Fruit fly (Drosophila melanogaster) whole organism, embryonic: Measurements from ENCODE around the gene CG6602.

ENCODE experiments used
- B-H2 ChIP-seq: fragments of 200-800 bp; sonication (Bioruptor generic); optimal IDR thresholded peaks from 2 replicates; lab custom pipeline; 2018; ENCODE audit warnings: missing biosample characterization, mild to moderate bottlenecking, missing genetic modification characterization
- CG10267 ChIP-seq: fragments of 200-800 bp; sonication (Bioruptor generic); optimal IDR thresholded peaks from 2 replicates; lab custom pipeline; 2018; ENCODE audit warnings: missing biosample characterization, mild to moderate bottlenecking, missing genetic modification characterization, moderate library complexity
- CG11695 ChIP-seq: fragments of 200-800 bp; sonication (Bioruptor generic); IDR thresholded peaks from 3 replicates; pipeline ENCODE4 v1.3.6; 2022; ENCODE audit warnings: missing biosample characterization, missing genetic modification characterization
- CG12155 ChIP-seq: fragments of 200-800 bp; sonication (Bioruptor generic); optimal IDR thresholded peaks from 3 replicates; lab custom pipeline; 2016; ENCODE audit warnings: missing biosample characterization, missing genetic modification characterization
- CG12299 ChIP-seq: fragments of 200-800 bp; sonication (Bioruptor generic); optimal IDR thresholded peaks from 2 replicates; lab custom pipeline; 2018; ENCODE audit warnings: missing biosample characterization, mild to moderate bottlenecking, missing genetic modification characterization
- CG14014 ChIP-seq: fragments of 200-800 bp; sonication (Bioruptor generic); IDR thresholded peaks from 2 replicates; pipeline ENCODE4 v1.3.6; 2022; ENCODE audit warnings: missing biosample characterization, missing genetic modification characterization
- CG14965 ChIP-seq: fragments of 200-800 bp; sonication (Bioruptor generic); optimal IDR thresholded peaks from 2 replicates; lab custom pipeline; 2016; ENCODE audit warnings: missing biosample characterization, missing genetic modification characterization, borderline replicate concordance
- CG16813 ChIP-seq: fragments of 200-800 bp; sonication (Bioruptor generic); IDR thresholded peaks from 3 replicates; pipeline ENCODE4 v1.3.6; 2022; ENCODE audit warnings: missing biosample characterization, missing genetic modification characterization; ENCODE audit not compliant: partially characterized antibody
- CG17361 ChIP-seq: fragments of 200-800 bp; sonication (Bioruptor generic); IDR thresholded peaks from 3 replicates; pipeline ENCODE4 v1.3.6; 2022; ENCODE audit warnings: missing biosample characterization, missing genetic modification characterization
- CG17829 ChIP-seq: fragments of 200-800 bp; optimal IDR thresholded peaks from 2 replicates; lab custom pipeline; 2019; ENCODE audit warnings: missing biosample characterization, mild to moderate bottlenecking, missing genetic modification characterization, moderate library complexity
- CG2199 ChIP-seq: fragments of 200-800 bp; sonication (Bioruptor generic); IDR thresholded peaks from 3 replicates; pipeline ENCODE4 v1.3.6; 2022; ENCODE audit warnings: missing biosample characterization, missing genetic modification characterization
- CG2875 ChIP-seq: fragments of 200-800 bp; sonication (Bioruptor generic); optimal IDR thresholded peaks from 2 replicates; lab custom pipeline; 2017; ENCODE audit warnings: missing biosample characterization, mild to moderate bottlenecking, missing genetic modification characterization, missing genetic modification reagents
- CG31365 ChIP-seq: fragments of 200-800 bp; sonication (Bioruptor generic); optimal IDR thresholded peaks from 2 replicates; lab custom pipeline; 2018; ENCODE audit warnings: missing biosample characterization, mild to moderate bottlenecking, missing genetic modification characterization
- CG3163 ChIP-seq: fragments of 200-800 bp; sonication (Bioruptor generic); optimal IDR thresholded peaks from 3 replicates; lab custom pipeline; 2016; ENCODE audit warnings: missing biosample characterization, missing genetic modification characterization
- CG4404 ChIP-seq: fragments of 200-800 bp; sonication (Bioruptor generic); IDR thresholded peaks from 2 replicates; pipeline ENCODE4 v1.3.6; 2022; ENCODE audit warnings: missing biosample characterization, missing genetic modification characterization
- CG8944 ChIP-seq: fragments of 200-800 bp; sonication (Bioruptor generic); optimal IDR thresholded peaks from 3 replicates; lab custom pipeline; 2016; ENCODE audit warnings: missing biosample characterization, missing genetic modification characterization
- CG9932 ChIP-seq: fragments of 200-800 bp; sonication (Bioruptor generic); IDR thresholded peaks from 2 replicates; pipeline ENCODE4 v1.3.6; 2022; ENCODE audit warnings: missing biosample characterization, missing genetic modification characterization
- Fer1 ChIP-seq: fragments of 200-800 bp; sonication (Bioruptor generic); optimal IDR thresholded peaks from 2 replicates; lab custom pipeline; 2017; ENCODE audit warnings: missing biosample characterization, mild to moderate bottlenecking, missing genetic modification characterization
- HLH4C ChIP-seq: fragments of 200-800 bp; sonication (Bioruptor generic); IDR thresholded peaks from 3 replicates; pipeline ENCODE4 v1.3.6; 2022; ENCODE audit warnings: missing biosample characterization, missing genetic modification characterization; ENCODE audit not compliant: partially characterized antibody
- HmgZ ChIP-seq: fragments of 200-800 bp; sonication (Bioruptor generic); optimal IDR thresholded peaks from 2 replicates; lab custom pipeline; 2018; ENCODE audit warnings: missing biosample characterization, mild to moderate bottlenecking, missing genetic modification characterization
- MBD-R2 ChIP-seq: fragments of 200-800 bp; sonication (Bioruptor generic); IDR thresholded peaks from 2 replicates; pipeline ENCODE4 v1.3.6; 2022; ENCODE audit warnings: missing biosample characterization, missing genetic modification characterization
- Med ChIP-seq: fragments of 200-800 bp; sonication (Bioruptor generic); peaks from one replicate; lab custom pipeline; 2016; ENCODE audit warnings: missing biosample characterization, missing genetic modification characterization, mild to moderate bottlenecking, inconsistent platforms, moderate library complexity
- PHDP ChIP-seq: fragments of 200-800 bp; sonication (Bioruptor generic); optimal IDR thresholded peaks from 3 replicates; lab custom pipeline; 2018; ENCODE audit warnings: missing biosample characterization, mild to moderate bottlenecking, missing genetic modification characterization, moderate library complexity
- Stat92E ChIP-seq, 3 experiments: fragments of >200 bp in 2 of 3; fragments of 200-800 bp in 1 of 3; sonication (Bioruptor generic) in 1 of 3; optimal IDR thresholded peaks; 2 replicates each; lab custom pipeline; 2017 to 2019; ENCODE audit warnings: missing biosample characterization in 3 of 3, missing genetic modification characterization in 3 of 3, mild to moderate bottlenecking in 1 of 3, moderate library complexity in 1 of 3
- TFAM ChIP-seq: fragments of 200-800 bp; sonication (Bioruptor generic); optimal IDR thresholded peaks from 2 replicates; lab custom pipeline; 2017; ENCODE audit warnings: missing biosample characterization, missing genetic modification characterization, inconsistent platforms
- Vsx1 ChIP-seq: fragments of 200-800 bp; sonication (Bioruptor generic); optimal IDR thresholded peaks from 2 replicates; lab custom pipeline; 2017; ENCODE audit warnings: missing biosample characterization, mild to moderate bottlenecking, missing genetic modification characterization, missing genetic modification reagents
- ab ChIP-seq: fragments of 200-800 bp; sonication (Bioruptor generic); optimal IDR thresholded peaks from 2 replicates; lab custom pipeline; 2016; ENCODE audit warnings: missing biosample characterization, missing genetic modification characterization
- bab2 ChIP-seq: fragments of 200-800 bp; sonication (Bioruptor generic); optimal IDR thresholded peaks from 2 replicates; lab custom pipeline; 2016; ENCODE audit warnings: missing biosample characterization, missing genetic modification characterization
- bowl ChIP-seq: fragments of 200-800 bp; sonication (Bioruptor generic); IDR thresholded peaks from 2 replicates; pipeline ENCODE4 v1.3.6; 2022; ENCODE audit warnings: missing biosample characterization, missing genetic modification characterization
- fd102C ChIP-seq: fragments of 200-800 bp; sonication (Bioruptor generic); optimal IDR thresholded peaks from 2 replicates; lab custom pipeline; 2018; ENCODE audit warnings: missing biosample characterization, mild to moderate bottlenecking, missing genetic modification characterization, moderate library complexity
- gcm ChIP-seq: fragments of 200-800 bp; sonication (Bioruptor generic); optimal IDR thresholded peaks from 2 replicates; lab custom pipeline; 2019; ENCODE audit warnings: missing biosample characterization, mild to moderate bottlenecking, missing genetic modification characterization, moderate library complexity
- hbn ChIP-seq: fragments of 200-800 bp; sonication (Bioruptor generic); IDR thresholded peaks from 2 replicates; pipeline ENCODE4 v1.3.6; 2022; ENCODE audit warnings: missing biosample characterization, missing genetic modification characterization; ENCODE audit not compliant: partially characterized antibody
- hkb ChIP-seq, 2 experiments: fragments of 200-800 bp in 1 of 2; fragments of >200 bp in 1 of 2; sonication (Bioruptor generic) in 1 of 2; IDR thresholded peaks in 1 of 2; optimal IDR thresholded peaks in 1 of 2; 2 replicates each; pipeline versions ENCODE4 v1.3.6 to Lab custom; 2017 to 2022; ENCODE audit warnings: missing biosample characterization in 1 of 2, missing genetic modification characterization in 1 of 2
- inv ChIP-seq: fragments of 200-800 bp; sonication (Bioruptor generic); IDR thresholded peaks from 2 replicates; pipeline ENCODE4 v1.3.6; 2022; ENCODE audit warnings: missing biosample characterization, missing genetic modification characterization; ENCODE audit not compliant: partially characterized antibody
- lmd ChIP-seq: fragments of 200-800 bp; sonication (Bioruptor generic); IDR thresholded peaks from 2 replicates; pipeline ENCODE4 v1.3.6; 2022; ENCODE audit warnings: missing biosample characterization, missing genetic modification characterization
- otp ChIP-seq: fragments of 200-800 bp; sonication (Bioruptor generic); IDR thresholded peaks from 3 replicates; pipeline ENCODE4, ENCODE4 v1.3.6; 2022; ENCODE audit warnings: missing biosample characterization, missing genetic modification characterization
- peb ChIP-seq: fragments of 200-800 bp; sonication (Bioruptor generic); IDR thresholded peaks from 2 replicates; pipeline ENCODE4 v1.3.6; 2022; ENCODE audit warnings: missing biosample characterization, missing genetic modification characterization
- psq ChIP-seq: fragments of 200-800 bp; sonication (Bioruptor generic); optimal IDR thresholded peaks from 2 replicates; lab custom pipeline; 2017; ENCODE audit warnings: missing biosample characterization, missing genetic modification characterization
- ro ChIP-seq: fragments of 200-800 bp; sonication (Bioruptor generic); IDR thresholded peaks from 2 replicates; pipeline ENCODE4 v1.3.6; 2022; ENCODE audit warnings: missing biosample characterization, missing genetic modification characterization
- sens ChIP-seq: fragments of 200-800 bp; sonication (Bioruptor generic); peaks from one replicate; lab custom pipeline; 2016; ENCODE audit warnings: missing biosample characterization, missing genetic modification characterization
- seq ChIP-seq: fragments of 200-800 bp; sonication (Bioruptor generic); IDR thresholded peaks from 2 replicates; pipeline ENCODE4 v1.3.6; 2022; ENCODE audit warnings: missing biosample characterization, missing genetic modification characterization
- shn ChIP-seq: fragments of 200-800 bp; sonication (Bioruptor generic); optimal IDR thresholded peaks from 3 replicates; lab custom pipeline; 2016; ENCODE audit warnings: missing biosample characterization, missing genetic modification characterization
- slbo ChIP-seq: fragments of 200-800 bp; sonication (Bioruptor generic); IDR thresholded peaks from 2 replicates; pipeline ENCODE4 v1.3.6; 2022; ENCODE audit warnings: missing biosample characterization, missing genetic modification characterization
- slp2 ChIP-seq: fragments of 200-800 bp; sonication (Bioruptor generic); optimal IDR thresholded peaks from 2 replicates; lab custom pipeline; 2016; ENCODE audit warnings: missing biosample characterization, missing genetic modification characterization
- so ChIP-seq: fragments of 200-800 bp; sonication (Bioruptor generic); IDR thresholded peaks from 3 replicates; pipeline ENCODE4 v1.3.6; 2022; ENCODE audit warnings: missing biosample characterization, missing genetic modification characterization
- sob ChIP-seq: fragments of 200-800 bp; sonication (Bioruptor generic); IDR thresholded peaks from 2 replicates; pipeline ENCODE4 v1.3.6; 2022; ENCODE audit warnings: missing biosample characterization, missing genetic modification characterization
- ssp ChIP-seq: fragments of 200-800 bp; sonication (Bioruptor generic); IDR thresholded peaks from 2 replicates; pipeline ENCODE4 v1.3.6; 2022; ENCODE audit warnings: missing biosample characterization, missing genetic modification characterization
- tgo ChIP-seq: fragments of 200-800 bp; sonication (Bioruptor generic); IDR thresholded peaks from 3 replicates; pipeline ENCODE4 v1.3.6; 2022; ENCODE audit warnings: missing biosample characterization, missing genetic modification characterization
- tio ChIP-seq: fragments of 200-800 bp; sonication (Bioruptor generic); optimal IDR thresholded peaks from 2 replicates; lab custom pipeline; 2017; ENCODE audit warnings: missing biosample characterization, missing genetic modification characterization, inconsistent platforms
- trem ChIP-seq: fragments of 200-800 bp; optimal IDR thresholded peaks from 3 replicates; lab custom pipeline; 2019; ENCODE audit warnings: missing biosample characterization, mild to moderate bottlenecking, missing genetic modification characterization, moderate library complexity
- unpg ChIP-seq: fragments of 200-800 bp; sonication (Bioruptor generic); optimal IDR thresholded peaks from 3 replicates; lab custom pipeline; 2018; ENCODE audit warnings: missing biosample characterization, mild to moderate bottlenecking, missing genetic modification characterization, moderate library complexity

Gene CG6602

dm6 chr3L:6094697-6095096 is 22.8 kb downstream of the CG6602 start, which contains the start of the genes CG10467 and loj (continued):
- TF ChIP-seq CG4404 (GFP tag; lab: Robert Waterston, UW) (peak; percentile 98), lmd (GFP tag; lab: Robert Waterston, UW) (peak; percentile 98), HLH4C (GFP tag; lab: Robert Waterston, UW) (peak; percentile 59), so (GFP tag; lab: Robert Waterston, UW) (peak; percentile 88), tio (GFP tag; lab: Kevin White, UChicago) (peak; percentile 96), CG2199 (GFP tag; lab: Robert Waterston, UW) (peak; percentile 94), shn (GFP tag; lab: Kevin White, UChicago) (peak; percentile 76), hbn (peak; percentile 63), CG14965 (GFP tag; lab: Kevin White, UChicago) (no peak), slbo (GFP tag; lab: Robert Waterston, UW) (peak; percentile 99), ssp (peak; percentile 93), peb (GFP tag; lab: Robert Waterston, UW) (peak; percentile 92), sob (peak; percentile 98), gcm (GFP tag; lab: Kevin White, UChicago) (peak; percentile 88), otp (GFP tag; lab: Robert Waterston, UW) (peak; percentile 94), CG12155 (GFP tag; lab: Kevin White, UChicago) (peak; percentile 96), inv (peak; percentile 64), CG9932 (GFP tag; lab: Robert Waterston, UW) (peak; percentile 99), CG10267 (tag; lab: Kevin White, UChicago) (peak; percentile 90), CG14014 (GFP tag; lab: Robert Waterston, UW) (peak; percentile 97), CG3163 (GFP tag; lab: Kevin White, UChicago) (peak; percentile 56), HmgZ (tag; lab: Kevin White, UChicago) (peak; percentile 94), slp2 (GFP tag; lab: Kevin White, UChicago) (peak; percentile 72), CG16813 (GFP tag; lab: Robert Waterston, UW) (peak; percentile 75), psq (peak; percentile 91), CG17829 (tag; lab: Kevin White, UChicago) (peak; percentile 96), bab2 (GFP tag; lab: Kevin White, UChicago) (peak; percentile 88), trem (tag; lab: Kevin White, UChicago) (peak; percentile 95), CG8944 (GFP tag; lab: Kevin White, UChicago) (peak; percentile 81), CG17361 (GFP tag; lab: Robert Waterston, UW) (peak; percentile 93), CG12299 (tag; lab: Kevin White, UChicago) (peak; percentile 81), TFAM (GFP tag; lab: Kevin White, UChicago) (no peak), sens (GFP tag; lab: Kevin White, UChicago) (peak; percentile 97), Vsx1 (GFP tag; lab: Kevin White, UChicago) (peak; percentile 73), tgo (GFP tag; lab: Robert Waterston, UW) (peak; percentile 97), ab (peak; percentile 56), hkb (optimal IDR thresholded peaks at IDR 0.05; lab: Kevin White, UChicago) (no peak), hkb (GFP tag; IDR thresholded peaks at IDR 0.05; lab: Robert Waterston, UW) (peak; percentile 90), Fer1 (GFP tag; lab: Kevin White, UChicago) (peak; percentile 90), ro (GFP tag; lab: Robert Waterston, UW) (peak; percentile 91), unpg (GFP tag; lab: Kevin White, UChicago) (peak; percentile 96), CG2875 (GFP tag; lab: Kevin White, UChicago) (peak; percentile 72), fd102C (peak; percentile 70), CG31365 (no peak), B-H2 (peak; percentile 94), Med (GFP tag; lab: Kevin White, UChicago) (peak; percentile 94), PHDP (peak; percentile 97), CG11695 (GFP tag; lab: Robert Waterston, UW) (peak; percentile 89), bowl (GFP tag; lab: Robert Waterston, UW) (peak; percentile 81), Stat92E (GFP tag; optimal IDR thresholded peaks at IDR 0.05; lab: Kevin White, UChicago) (peak in 1 of 3 experiments; percentile 86), seq (GFP tag; lab: Robert Waterston, UW) (peak; percentile 86), MBD-R2 (GFP tag; lab: Robert Waterston, UW) (peak; percentile 99)
